Fruit fly (Drosophila melanogaster): Measurements from ENCODE around the gene nsl1.

nsl1 gene

DNA sequence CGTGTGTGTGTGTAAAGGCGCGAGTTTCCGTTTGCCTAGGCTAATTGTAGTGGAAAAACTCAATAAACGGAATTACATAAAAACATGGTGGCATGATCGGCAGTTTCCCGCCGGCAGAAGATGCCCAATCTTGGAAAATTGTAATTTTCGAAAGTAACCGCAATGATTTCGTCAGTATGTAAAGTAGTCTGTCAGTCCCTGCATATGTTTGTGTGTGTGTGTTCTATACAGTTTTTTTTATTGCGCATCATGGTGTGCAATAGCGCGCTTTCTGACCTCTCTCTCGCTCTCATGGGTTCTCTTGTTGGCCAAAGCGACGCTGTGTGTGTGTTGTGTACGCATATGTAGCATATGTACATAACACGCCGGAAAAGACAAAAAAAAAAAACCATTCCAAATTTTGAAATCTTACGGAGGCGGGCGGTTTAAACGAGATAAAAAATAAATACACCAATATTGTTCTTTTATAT, 711 bp downstream of the nsl1 start (continued):
- TF ChIP-seq wor (GFP tag; IDR thresholded peaks at IDR 0.05) (no peak), lmd (GFP tag; IDR thresholded peaks at IDR 0.05) (no peak; the same call in 1 of the 2 replicates), CG1529 (GFP tag; optimal IDR thresholded peaks at IDR 0.05) (peak; percentile 0), CG4424 (GFP tag; optimal IDR thresholded peaks at IDR 0.05) (peak; percentile 21), ttk (GFP tag; IDR thresholded peaks at IDR 0.05) (no peak), Nf-YB (GFP tag; optimal IDR thresholded peaks at IDR 0.05) (no peak), CG4617 (GFP tag; optimal IDR thresholded peaks at IDR 0.05; ENCODE audit: borderline replicate concordance) (peak; percentile 30), fd96Cb (tag; optimal IDR thresholded peaks at IDR 0.05) (no peak), scrt (GFP tag; optimal IDR thresholded peaks at IDR 0.05) (no peak), Six4 (GFP tag; optimal IDR thresholded peaks at IDR 0.05) (no peak), gem (tag; optimal IDR thresholded peaks at IDR 0.05) (peak; percentile 41), ci (GFP tag; IDR thresholded peaks at IDR 0.05) (peak; percentile 61; the same call in 2 of the 3 replicates), gce (GFP tag; IDR thresholded peaks at IDR 0.05) (0 out of 3 replicates have a peak, but pooled peaks have one; percentile 5), jing (GFP tag; optimal IDR thresholded peaks at IDR 0.05) (no peak), Meics (GFP tag; optimal IDR thresholded peaks at IDR 0.05) (peak; percentile 48), insv (GFP tag; optimal IDR thresholded peaks at IDR 0.05) (peak in 1 of 2 experiments; percentile 10), CG4282 (GFP tag; optimal IDR thresholded peaks at IDR 0.05) (peak; percentile 15), ato (GFP tag; IDR thresholded peaks at IDR 0.05; ENCODE audit: partially characterized antibody) (no peak), exex (tag; optimal IDR thresholded peaks at IDR 0.05) (peak; percentile 18), NK7.1 (GFP tag; optimal IDR thresholded peaks at IDR 0.05) (peak; percentile 15), CG8290 (GFP tag; optimal IDR thresholded peaks at IDR 0.05) (no peak), CG8290 (tag; optimal IDR thresholded peaks at IDR 0.05) (no peak), sug (tag; optimal IDR thresholded peaks at IDR 0.05) (peak; percentile 5), CG10147 (GFP tag; optimal IDR thresholded peaks at IDR 0.05) (peak; percentile 4), CHES-1-like (GFP tag; optimal IDR thresholded peaks at IDR 0.05) (peak; percentile 67), Awh (GFP tag; IDR thresholded peaks at IDR 0.05) (peak; percentile 74), pnt (GFP tag; optimal IDR thresholded peaks at IDR 0.05) (no peak), HmgD (GFP tag; optimal IDR thresholded peaks at IDR 0.05) (peak; percentile 78), HLH4C (GFP tag; IDR thresholded peaks at IDR 0.05; ENCODE audit: partially characterized antibody) (no peak), CG3407 (GFP tag; optimal IDR thresholded peaks at IDR 0.05) (peak; percentile 13), CG7839 (tag; optimal IDR thresholded peaks at IDR 0.05) (peak; percentile 29), caup (GFP tag; optimal IDR thresholded peaks at IDR 0.05; ENCODE audit: severe bottlenecking) (peak; percentile 45), PHDP (tag; optimal IDR thresholded peaks at IDR 0.05) (peak; percentile 49), kay (GFP tag; optimal IDR thresholded peaks at IDR 0.05) (no peak), Med (GFP tag) (peak; percentile 86), mirr (GFP tag; optimal IDR thresholded peaks at IDR 0.05) (peak; percentile 65), ERR (GFP tag; optimal IDR thresholded peaks at IDR 0.05) (no peak), Trl (optimal IDR thresholded peaks at IDR 0.05) (peak in 1 of 2 experiments; percentile 31), Trl (GFP tag; optimal IDR thresholded peaks at IDR 0.05) (peak; percentile 57), CG33213 (GFP tag; optimal IDR thresholded peaks at IDR 0.05) (peak; percentile 66), CG12942 (GFP tag; optimal IDR thresholded peaks at IDR 0.05) (peak; percentile 47), CG12104 (GFP tag; optimal IDR thresholded peaks at IDR 0.05) (peak; percentile 32), Aef1 (GFP tag; IDR thresholded peaks at IDR 0.05) (peak; percentile 45; the same call in 1 of the 3 replicates), sens (GFP tag) (peak; percentile 85), Mes4 (GFP tag; optimal IDR thresholded peaks at IDR 0.05) (peak; percentile 47), CkIIα-i1 (GFP tag; IDR thresholded peaks at IDR 0.05) (no peak), seq (GFP tag; IDR thresholded peaks at IDR 0.05) (peak; percentile 40; the same call in 1 of the 2 replicates), CG1233 (GFP tag; optimal IDR thresholded peaks at IDR 0.05) (peak; percentile 49), CG11696 (GFP tag; IDR thresholded peaks at IDR 0.05) (peak; percentile 35; the same call in 1 of the 2 replicates), vvl (GFP tag; IDR thresholded peaks at IDR 0.05) (peak; percentile 52), CG9727 (GFP tag; optimal IDR thresholded peaks at IDR 0.05) (peak; percentile 42), CG10543 (GFP tag; optimal IDR thresholded peaks at IDR 0.05) (peak; percentile 70)
